Fruit fly (Drosophila melanogaster) whole organism, pupa: Measurements from ENCODE around the gene CG32023.

Source experiments
- CG12605 ChIP-seq: fragments of 200-800 bp; sonication (Bioruptor generic); IDR thresholded peaks from 2 replicates; pipeline ENCODE4 v1.3.6; 2022; ENCODE audit warnings: missing biosample characterization, missing genetic modification characterization
- CG8159 ChIP-seq: fragments of 200-800 bp; sonication (Bioruptor generic); optimal IDR thresholded peaks from 3 replicates; lab custom pipeline; 2018; ENCODE audit warnings: missing biosample characterization, mild to moderate bottlenecking, missing genetic modification characterization, moderate library complexity
- CG9948 ChIP-seq: fragments of 200-800 bp; sonication (Bioruptor generic); optimal IDR thresholded peaks from 2 replicates; lab custom pipeline; 2018; ENCODE audit warnings: missing biosample characterization, mild to moderate bottlenecking, missing genetic modification characterization, moderate library complexity
- D1 ChIP-seq: fragments of 200-800 bp; sonication (Bioruptor generic); optimal IDR thresholded peaks from 2 replicates; lab custom pipeline; 2018; ENCODE audit warnings: missing biosample characterization, mild to moderate bottlenecking, missing genetic modification characterization, moderate library complexity
- EcR ChIP-seq: fragments of 200-800 bp; sonication (Bioruptor generic); optimal IDR thresholded peaks from 3 replicates; lab custom pipeline; 2019; ENCODE audit warnings: missing biosample characterization, missing genetic modification characterization, mild to moderate bottlenecking, moderate library complexity, missing genetic modification reagents
- Pif1B ChIP-seq: fragments of 200-800 bp; sonication (Bioruptor generic); optimal IDR thresholded peaks from 3 replicates; lab custom pipeline; 2016; ENCODE audit warnings: missing biosample characterization, missing genetic modification characterization
- fd96Ca ChIP-seq: fragments of 200-800 bp; sonication (Bioruptor generic); IDR thresholded peaks from 3 replicates; pipeline ENCODE4 v1.3.6; 2022; ENCODE audit warnings: missing biosample characterization, missing genetic modification characterization

dm6 chr3L:8824403-8825029, 20.5 kb upstream of the CG32023 start:
- TF ChIP-seq D1 (tag; lab: Kevin White, UChicago) = no peak
- no peak for TF ChIP-seq CG8159 (tag; lab: Kevin White, UChicago)
- no peak for TF ChIP-seq CG9948 (tag; lab: Kevin White, UChicago)
- TF ChIP-seq fd96Ca (GFP tag; lab: Robert Waterston, UW) = no peak
- TF ChIP-seq EcR (GFP tag; lab: Kevin White, UChicago) = no peak
- no peak for TF ChIP-seq Pif1B
- no peak for TF ChIP-seq CG12605 (GFP tag; lab: Robert Waterston, UW)
